Worm (Caenorhabditis elegans) whole organism, L4/young adult: ENCODE results near the gene clec-222.

ENCODE experiments used
- dao-5 ChIP-seq: sonication (generic microtip); optimal IDR thresholded peaks from 2 replicates; lab custom pipeline; 2016; ENCODE audit warnings: missing genotype, missing genetic modification characterization, moderate library complexity, missing compliant biosample characterization
- him-1 ChIP-seq: sonication (generic microtip); optimal IDR thresholded peaks from 2 replicates; lab custom pipeline; 2016; ENCODE audit warnings: missing genotype, missing genetic modification reagents, missing genetic modification characterization, missing compliant biosample characterization

ce11 chrV:11308915-11309314 lies 37.8 kb downstream of the clec-222 start:
- TF ChIP-seq him-1 (no peak), dao-5 (tag; lab: Kevin White, UChicago) (no peak)
